Worm (Caenorhabditis elegans) whole organism, L2 larva: ENCODE data around the gene C50C3.12.

Experiments
- ama-1 ChIP-seq: fragments of 150-350 bp; optimal IDR thresholded peaks from 2 replicates; lab custom pipeline; 2018; ENCODE audit warnings: inconsistent platforms
- egl-27 ChIP-seq: sonication (generic microtip); optimal IDR thresholded peaks from 3 replicates; lab custom pipeline; 2017; ENCODE audit warnings: missing biosample characterization, missing genetic modification reagents, missing genetic modification characterization
- mdl-1 ChIP-seq, 2 experiments: fragments of 150-350 bp in 1 of 2; sonication (generic microtip) in 1 of 2; optimal IDR thresholded peaks; 2 replicates each; lab custom pipeline; 2017; ENCODE audit warnings: missing biosample characterization in 2 of 2, missing genetic modification characterization in 2 of 2
- nhr-10 ChIP-seq: sonication (generic microtip); optimal IDR thresholded peaks from 2 replicates; lab custom pipeline; 2017; ENCODE audit warnings: missing biosample characterization, missing genetic modification characterization
- nhr-12 ChIP-seq: fragments of 150-350 bp; optimal IDR thresholded peaks from 2 replicates; lab custom pipeline; 2014; ENCODE audit warnings: missing biosample characterization, missing genetic modification characterization
- snpc-4 ChIP-seq: fragments of 150-350 bp; optimal IDR thresholded peaks from 2 replicates; lab custom pipeline; 2014; ENCODE audit warnings: missing biosample characterization, missing genetic modification characterization
- ztf-11 ChIP-seq: sonication (generic microtip); optimal IDR thresholded peaks from 2 replicates; lab custom pipeline; 2017; ENCODE audit warnings: missing biosample characterization, missing genetic modification characterization

DNA sequence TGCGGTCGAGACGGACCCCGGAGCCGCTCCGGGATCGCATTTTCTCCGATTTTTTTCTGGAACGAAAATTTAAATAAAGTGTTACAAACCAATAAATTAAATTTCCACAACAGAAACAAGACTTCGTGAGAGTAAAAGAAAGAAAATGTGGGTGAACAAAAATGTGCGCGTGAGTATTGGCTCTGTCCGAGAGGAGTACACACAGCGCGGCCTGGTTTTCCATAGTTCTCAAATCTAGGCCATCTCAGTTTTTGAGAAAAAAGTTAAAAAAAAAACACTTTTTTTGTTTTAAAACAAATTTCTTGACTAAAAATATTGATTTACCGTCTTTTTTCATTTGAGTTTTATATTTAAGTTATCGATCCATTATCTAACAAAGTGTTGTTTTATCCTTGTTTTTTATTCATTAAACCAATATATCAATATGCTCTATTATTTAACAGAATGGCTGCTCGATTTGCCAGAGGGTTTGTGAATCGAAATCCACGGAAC is 31.7 kb upstream of the C50C3.12 start, which contains the start of the genes C14B9.8 and mrpl-18:
- no peak for TF ChIP-seq nhr-10 (tag; lab: Kevin White, UChicago)
- no peak for TF ChIP-seq ama-1 (lab: Kevin White, UChicago)
- TF ChIP-seq mdl-1 (tag; optimal IDR thresholded peaks at IDR 0.05; lab: Kevin White, UChicago), result no peak
- no peak for TF ChIP-seq snpc-4 (tag; lab: Kevin White, UChicago)
- no peak for TF ChIP-seq nhr-12
- TF ChIP-seq egl-27, result no peak
- TF ChIP-seq ztf-11 (tag; lab: Kevin White, UChicago), result no peak
